Worm (Caenorhabditis elegans) whole organism, young adult: Measurements from ENCODE around the gene del-8.
"Not testable (repeated sequence)": the region's sequence is repeated elsewhere in the genome, so short reads cannot be mapped to it uniquely, and the experiment has no call there.

Source experiments
- K12H6.12 ChIP-seq: fragments of 200-800 bp; sonication (Bioruptor generic); optimal IDR thresholded peaks from 2 replicates; lab custom pipeline; 2018; ENCODE audit warnings: mild to moderate bottlenecking, missing genetic modification characterization, missing compliant biosample characterization
- ama-1 ChIP-seq, 3 experiments: fragments of 150-350 bp in 1 of 3; sonication (generic microtip) in 2 of 3; optimal IDR thresholded peaks; 2 replicates each; lab custom pipeline; 2014 to 2018; ENCODE audit warnings: missing biosample characterization in 2 of 3, missing genetic modification characterization in 2 of 3, missing genetic modification reagents in 2 of 3
- dpff-1 ChIP-seq: sonication (generic microtip); optimal IDR thresholded peaks from 2 replicates; lab custom pipeline; 2017; ENCODE audit warnings: mild to moderate bottlenecking, missing genetic modification characterization, missing compliant biosample characterization
- dpl-1 ChIP-seq: fragments of 150-350 bp; optimal IDR thresholded peaks from 2 replicates; lab custom pipeline; 2014; ENCODE audit warnings: missing biosample characterization, missing genetic modification reagents, missing genetic modification characterization
- ets-4 ChIP-seq: fragments of 200-800 bp; sonication (Bioruptor generic); optimal IDR thresholded peaks from 2 replicates; lab custom pipeline; 2018; ENCODE audit warnings: mild to moderate bottlenecking, missing genetic modification characterization, missing compliant biosample characterization
- madf-6 ChIP-seq: fragments of 200-800 bp; sonication (Bioruptor generic); IDR thresholded peaks from 2 replicates; pipeline ENCODE4 v1.3.6; 2022; ENCODE audit warnings: missing genetic modification reagents, missing genetic modification characterization, missing compliant biosample characterization
- madf-8 ChIP-seq: fragments of 200-800 bp; sonication (Bioruptor generic); conservative IDR thresholded peaks from 2 replicates; pipeline ENCODE4 v1.3.6; 2022; ENCODE audit warnings: missing genetic modification reagents, missing genetic modification characterization, missing compliant biosample characterization
- pha-4 ChIP-seq: fragments of 150-350 bp; sonication (generic microtip); optimal IDR thresholded peaks from 2 replicates; lab custom pipeline; 2014; ENCODE audit warnings: missing biosample characterization, missing genetic modification reagents, missing genetic modification characterization
- unc-62 ChIP-seq: fragments of 150-350 bp; optimal IDR thresholded peaks from 2 replicates; lab custom pipeline; 2014; ENCODE audit warnings: missing biosample characterization, missing genetic modification reagents, missing genetic modification characterization
- zim-3 ChIP-seq: sonication (generic microtip); optimal IDR thresholded peaks from 2 replicates; lab custom pipeline; 2017; ENCODE audit warnings: mild to moderate bottlenecking, missing genetic modification characterization, moderate library complexity, missing compliant biosample characterization
- ztf-22 ChIP-seq: fragments of 200-800 bp; sonication (Bioruptor generic); optimal IDR thresholded peaks from 2 replicates; lab custom pipeline; 2018; ENCODE audit warnings: mild to moderate bottlenecking, missing genetic modification characterization, moderate library complexity, missing compliant biosample characterization

ce11 chrX:9627164-9627563 lies 37.9 kb downstream of the del-8 start:
- TF ChIP-seq madf-6 (GFP tag; lab: Robert Waterston, UW); pha-4 (tag; lab: Kevin White, UChicago); dpl-1 (GFP tag; lab: Kevin White, UChicago); ama-1 (optimal IDR thresholded peaks at IDR 0.05; lab: Kevin White, UChicago); ama-1 (GFP tag; optimal IDR thresholded peaks at IDR 0.05; lab: Kevin White, UChicago); madf-8 (GFP tag; lab: Robert Waterston, UW); zim-3; K12H6.12 (tag; lab: Kevin White, UChicago); unc-62 (GFP tag; lab: Kevin White, UChicago); dpff-1 (tag; lab: Kevin White, UChicago); ztf-22 (GFP tag; lab: Kevin White, UChicago); ets-4 (GFP tag; lab: Kevin White, UChicago): not testable (repeated sequence)
